Fruit fly (Drosophila melanogaster): ENCODE data around the gene rux.

DNA sequence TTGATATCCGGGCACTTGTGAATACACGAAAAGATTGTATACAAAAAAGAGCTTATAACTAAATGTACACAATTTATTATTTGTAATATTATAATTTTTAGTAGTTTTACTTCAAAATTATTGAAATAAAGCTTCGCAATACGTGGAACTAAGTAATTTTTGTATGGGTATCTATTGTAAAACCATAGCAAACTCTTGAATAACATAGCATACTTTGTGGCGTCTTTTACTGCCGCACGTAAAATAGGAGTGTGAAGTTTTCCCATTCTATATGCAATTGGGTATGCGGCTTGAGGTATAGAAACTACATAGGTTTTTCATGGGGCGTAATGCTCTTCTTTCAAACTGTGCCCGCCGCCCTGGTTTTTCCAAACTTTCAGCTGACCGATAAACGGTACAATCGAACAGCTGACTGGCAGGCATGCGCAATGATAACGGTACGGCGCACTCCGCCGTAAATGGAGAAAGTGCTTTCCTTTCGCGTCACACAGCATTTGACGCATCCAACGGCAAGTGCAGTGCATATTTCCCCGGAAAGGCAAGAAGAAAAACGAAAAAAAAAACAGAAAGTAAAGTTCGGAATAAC, 1.9 kb upstream of the rux start, which contains the start of gene CG5937:
- TF ChIP-seq CG7101 (tag; optimal IDR thresholded peaks at IDR 0.05) (no peak), cnc (optimal IDR thresholded peaks at IDR 0.05) (no peak), Crg-1 (GFP tag; optimal IDR thresholded peaks at IDR 0.05) (no peak), toe (GFP tag; optimal IDR thresholded peaks at IDR 0.05) (no peak)

Measured in whole organism, adult.